Fruit fly (Drosophila melanogaster) whole organism, adult: ENCODE data around the gene bys.

Experiments used
- CG11617 ChIP-seq: fragments of 200-800 bp; sonication (Bioruptor generic); optimal IDR thresholded peaks from 2 replicates; lab custom pipeline; 2017; ENCODE audit warnings: mild to moderate bottlenecking, missing biosample characterization, missing genetic modification reagents, missing genetic modification characterization
- CG12768 ChIP-seq: fragments of 200-800 bp; sonication (Bioruptor generic); optimal IDR thresholded peaks from 2 replicates; lab custom pipeline; 2017; ENCODE audit warnings: missing biosample characterization, missing genetic modification characterization, mild to moderate bottlenecking, moderate library complexity, missing genetic modification reagents
- CG14711 ChIP-seq: fragments of 200-800 bp; sonication (Bioruptor generic); optimal IDR thresholded peaks from 2 replicates; lab custom pipeline; 2018; ENCODE audit warnings: missing biosample characterization, mild to moderate bottlenecking, missing genetic modification characterization, moderate library complexity
- CG1620 ChIP-seq: fragments of 200-800 bp; sonication (Bioruptor generic); optimal IDR thresholded peaks from 2 replicates; lab custom pipeline; 2016; ENCODE audit warnings: missing biosample characterization, missing genetic modification characterization
- CG33017 ChIP-seq: fragments of 200-800 bp; sonication (Bioruptor generic); optimal IDR thresholded peaks from 2 replicates; lab custom pipeline; 2018; ENCODE audit warnings: missing biosample characterization, mild to moderate bottlenecking, missing genetic modification characterization, moderate library complexity
- CG5204 ChIP-seq: fragments of 200-800 bp; sonication (Bioruptor generic); optimal IDR thresholded peaks from 2 replicates; lab custom pipeline; 2016; ENCODE audit warnings: missing biosample characterization, missing genetic modification characterization
- CG7045 ChIP-seq: fragments of 200-800 bp; sonication (Bioruptor generic); optimal IDR thresholded peaks from 2 replicates; lab custom pipeline; 2017; ENCODE audit warnings: missing biosample characterization, mild to moderate bottlenecking, missing genetic modification characterization
- CG7101 ChIP-seq: fragments of 200-800 bp; sonication (Bioruptor generic); optimal IDR thresholded peaks from 2 replicates; lab custom pipeline; 2018; ENCODE audit warnings: missing biosample characterization, mild to moderate bottlenecking, missing genetic modification characterization, moderate library complexity
- Clk ChIP-seq: fragments of 200-800 bp; sonication (Bioruptor generic); optimal IDR thresholded peaks from 2 replicates; lab custom pipeline; 2017; ENCODE audit warnings: missing biosample characterization, missing genetic modification characterization
- Hr96 ChIP-seq: fragments of 200-800 bp; sonication (Bioruptor generic); optimal IDR thresholded peaks from 2 replicates; lab custom pipeline; 2016; ENCODE audit warnings: missing biosample characterization, missing genetic modification characterization
- Mnt ChIP-seq: fragments of 200-800 bp; sonication (Bioruptor generic); optimal IDR thresholded peaks from 2 replicates; lab custom pipeline; 2016; ENCODE audit warnings: missing biosample characterization, mild to moderate bottlenecking, missing genetic modification characterization
- bab1 ChIP-seq: fragments of 200-800 bp; sonication (Bioruptor generic); optimal IDR thresholded peaks from 3 replicates; lab custom pipeline; 2019; ENCODE audit warnings: missing biosample characterization, mild to moderate bottlenecking, missing genetic modification characterization, moderate library complexity
- cic ChIP-seq: fragments of 200-800 bp; sonication (Bioruptor generic); optimal IDR thresholded peaks from 2 replicates; lab custom pipeline; 2017; ENCODE audit warnings: missing biosample characterization, mild to moderate bottlenecking, missing genetic modification characterization, moderate library complexity
- kay ChIP-seq: fragments of 200-800 bp; sonication (Bioruptor generic); peaks from one replicate; lab custom pipeline; 2016; ENCODE audit warnings: missing biosample characterization, missing genetic modification characterization, borderline replicate concordance
- ovo ChIP-seq: fragments of 200-800 bp; sonication (Bioruptor generic); optimal IDR thresholded peaks from 2 replicates; lab custom pipeline; 2016; ENCODE audit warnings: missing biosample characterization, missing genetic modification characterization
- pad ChIP-seq: fragments of 200-800 bp; sonication (Bioruptor generic); optimal IDR thresholded peaks from 3 replicates; lab custom pipeline; 2017; ENCODE audit warnings: missing biosample characterization, missing genetic modification characterization, mild to moderate bottlenecking, moderate library complexity, missing genetic modification reagents
- tj ChIP-seq: fragments of 200-800 bp; sonication (Bioruptor generic); optimal IDR thresholded peaks from 3 replicates; lab custom pipeline; 2017; ENCODE audit warnings: missing biosample characterization, mild to moderate bottlenecking, missing genetic modification characterization, moderate library complexity
- toe ChIP-seq: fragments of 200-800 bp; sonication (Bioruptor generic); optimal IDR thresholded peaks from 2 replicates; lab custom pipeline; 2016; ENCODE audit warnings: missing biosample characterization, missing genetic modification characterization

Gene bys

dm6 chrX:7944772-7945722 lies 43.4 kb downstream of the bys start:
- no peak for TF ChIP-seq CG1620 (GFP tag; lab: Kevin White, UChicago)
- TF ChIP-seq Hr96 (GFP tag; lab: Kevin White, UChicago), result no peak
- peak; percentile 61 for TF ChIP-seq pad (GFP tag; lab: Kevin White, UChicago)
- peak; percentile 73 for TF ChIP-seq cic (GFP tag; lab: Kevin White, UChicago)
- peak; percentile 15 for TF ChIP-seq CG11617 (GFP tag; lab: Kevin White, UChicago)
- peak; percentile 53 for TF ChIP-seq CG14711 (tag; lab: Kevin White, UChicago)
- TF ChIP-seq toe (GFP tag; lab: Kevin White, UChicago), result peak; percentile 24
- peak; percentile 100 for TF ChIP-seq tj
- peak; percentile 72 for TF ChIP-seq bab1 (GFP tag; lab: Kevin White, UChicago)
- TF ChIP-seq CG5204 (GFP tag; lab: Kevin White, UChicago), result no peak
- TF ChIP-seq CG12768 (GFP tag; lab: Kevin White, UChicago), result no peak
- no peak for TF ChIP-seq Mnt
- TF ChIP-seq kay (GFP tag; lab: Kevin White, UChicago), result no peak
- peak; percentile 37 for TF ChIP-seq CG7101 (tag; lab: Kevin White, UChicago)
- peak; percentile 33 for TF ChIP-seq CG7045 (GFP tag; lab: Kevin White, UChicago)
- TF ChIP-seq ovo, result peak; percentile 95

dm6 chrX:7946858-7947313 lies 45.2 kb downstream of the bys start, which contains the start of gene orion:
orion (minus strand) TSS chrX:7946908.
- TF ChIP-seq Clk (GFP tag; lab: Kevin White, UChicago) (no peak), Mnt (peak; percentile 16), ovo (peak; percentile 6), CG14711 (tag; lab: Kevin White, UChicago) (peak; percentile 6), CG33017 (tag; lab: Kevin White, UChicago) (no peak), CG1620 (GFP tag; lab: Kevin White, UChicago) (no peak), tj (peak; percentile 95), pad (GFP tag; lab: Kevin White, UChicago) (peak; percentile 91), CG11617 (GFP tag; lab: Kevin White, UChicago) (peak; percentile 27), CG5204 (GFP tag; lab: Kevin White, UChicago) (no peak), bab1 (GFP tag; lab: Kevin White, UChicago) (peak; percentile 76), CG12768 (GFP tag; lab: Kevin White, UChicago) (no peak)
